Worm (Caenorhabditis elegans): Measurements from ENCODE around the gene C12D8.9.

The C12D8.9 gene

ce11 chrV:10204863-10205338, 38.1 kb downstream of the C12D8.9 start, which contains the start of the genes ZK856.19 and ZK856.11 (continued):
- TF ChIP-seq zag-1 (tag; optimal IDR thresholded peaks at IDR 0.05) (no peak), nhr-90 (tag; optimal IDR thresholded peaks at IDR 0.05; ENCODE audit: poor library complexity) (peak; percentile 78), C04F5.9 (tag; optimal IDR thresholded peaks at IDR 0.05) (no peak), ceh-8 (GFP tag; optimal IDR thresholded peaks at IDR 0.05) (no peak), Y116A8C.19 (tag; optimal IDR thresholded peaks at IDR 0.05; ENCODE audit: borderline replicate concordance) (no peak), nhr-71 (tag; optimal IDR thresholded peaks at IDR 0.05) (peak; percentile 85), lin-14 (GFP tag; optimal IDR thresholded peaks at IDR 0.05) (peak; percentile 69), rnt-1 (tag; optimal IDR thresholded peaks at IDR 0.05) (peak; percentile 70), zip-4 (GFP tag; optimal IDR thresholded peaks at IDR 0.05) (peak; percentile 4), ceh-90 (tag; optimal IDR thresholded peaks at IDR 0.05) (no peak), mab-9 (GFP tag; IDR thresholded peaks at IDR 0.05) (no peak), tbx-2 (tag; optimal IDR thresholded peaks at IDR 0.05) (peak; percentile 78), pax-3 (tag; optimal IDR thresholded peaks at IDR 0.05) (no peak), nhr-77 (tag; optimal IDR thresholded peaks at IDR 0.05) (peak; percentile 24), irx-1 (tag; optimal IDR thresholded peaks at IDR 0.05) (peak; percentile 40), elt-2 (tag; optimal IDR thresholded peaks at IDR 0.05) (peak; percentile 31), nhr-84 (tag; optimal IDR thresholded peaks at IDR 0.05) (no peak), pqm-1 (tag; optimal IDR thresholded peaks at IDR 0.05) (no peak), nhr-11 (tag; optimal IDR thresholded peaks at IDR 0.05) (peak; percentile 33), unc-86 (tag; optimal IDR thresholded peaks at IDR 0.05) (peak; percentile 54), C34B4.2 (tag; optimal IDR thresholded peaks at IDR 0.05) (no peak), lir-3 (tag; optimal IDR thresholded peaks at IDR 0.05; ENCODE audit: poor library complexity) (peak; percentile 50), isw-1 (GFP tag; IDR thresholded peaks at IDR 0.05) (peak; percentile 58), swsn-7 (tag; optimal IDR thresholded peaks at IDR 0.05) (peak; percentile 77), nhr-19 (GFP tag; conservative IDR thresholded peaks at IDR 0.05) (peak; percentile 75), dsc-1 (tag; optimal IDR thresholded peaks at IDR 0.05) (peak; percentile 69), alr-1 (tag; optimal IDR thresholded peaks at IDR 0.05; ENCODE audit: borderline replicate concordance) (no peak), nhr-20 (tag; optimal IDR thresholded peaks at IDR 0.05) (peak; percentile 78), efl-1 (optimal IDR thresholded peaks at IDR 0.05) (peak; percentile 63 to 74), efl-1 (GFP tag; optimal IDR thresholded peaks at IDR 0.05 in 1 of 2) (peak; percentile 66 to 97), dpl-1 (GFP tag; optimal IDR thresholded peaks at IDR 0.05) (peak; percentile 58 to 73 (median 72))

- TF ChIP-seq ces-1 (GFP tag; optimal IDR thresholded peaks at IDR 0.05) (no peak), ceh-82 (tag; optimal IDR thresholded peaks at IDR 0.05) (no peak), hpl-2 (GFP tag; optimal IDR thresholded peaks at IDR 0.05) (no peak), egl-13 (tag; optimal IDR thresholded peaks at IDR 0.05) (no peak), fkh-4 (tag; optimal IDR thresholded peaks at IDR 0.05; ENCODE audit: borderline replicate concordance) (no peak), unc-130 (tag; optimal IDR thresholded peaks at IDR 0.05) (peak; percentile 26), unc-98 (GFP tag; IDR thresholded peaks at IDR 0.05) (no peak), nhr-12 (tag; optimal IDR thresholded peaks at IDR 0.05) (no peak), snu-23 (GFP tag; optimal IDR thresholded peaks at IDR 0.05) (peak; percentile 29), lin-35 (GFP tag; optimal IDR thresholded peaks at IDR 0.05) (peak in 1 of 2 experiments; percentile 58), nhr-237 (tag; optimal IDR thresholded peaks at IDR 0.05) (no peak), egl-27 (tag; optimal IDR thresholded peaks at IDR 0.05) (no peak), skn-1 (tag; optimal IDR thresholded peaks at IDR 0.05) (no peak), tlp-1 (tag; optimal IDR thresholded peaks at IDR 0.05) (no peak), blmp-1 (tag; optimal IDR thresholded peaks at IDR 0.05) (peak; percentile 80), C34B4.2 (tag; optimal IDR thresholded peaks at IDR 0.05) (no peak), unc-86 (tag; optimal IDR thresholded peaks at IDR 0.05) (no peak), efl-1 (optimal IDR thresholded peaks at IDR 0.05) (no peak), efl-1 (GFP tag; optimal IDR thresholded peaks at IDR 0.05 in 1 of 2) (no peak), sup-37 (GFP tag; optimal IDR thresholded peaks at IDR 0.05) (no peak), nhr-71 (tag; optimal IDR thresholded peaks at IDR 0.05) (peak; percentile 31), ets-5 (GFP tag; IDR thresholded peaks at IDR 0.05) (no peak), elt-3 (tag; optimal IDR thresholded peaks at IDR 0.05) (peak in 1 of 6 experiments; percentile 80), ceh-90 (tag; optimal IDR thresholded peaks at IDR 0.05) (no peak), tbx-2 (tag; optimal IDR thresholded peaks at IDR 0.05) (no peak), unc-62 (GFP tag; optimal IDR thresholded peaks at IDR 0.05) (no peak), mdl-1 (tag; optimal IDR thresholded peaks at IDR 0.05) (peak in 1 of 2 experiments; percentile 0)
These were observed 39.5 kb downstream of the C12D8.9 start, which contains the start of gene chpf-1 for ce11 chrV:10203435-10204009. TSS of gene chpf-1 (minus strand) at chrV:10203485.

Measured in whole organism, L1 larva.